Worm (Caenorhabditis elegans) whole organism, early embryonic: ENCODE data around the gene F53A2.1.

Experiments
- ama-1 ChIP-seq: fragments of 150-350 bp; optimal IDR thresholded peaks from 2 replicates; lab custom pipeline; 2014
- flt-1 ChIP-seq: fragments of 200-800 bp; sonication (Bioruptor generic); IDR thresholded peaks from 2 replicates; pipeline ENCODE4 v1.3.6; 2022; ENCODE audit warnings: missing genetic modification characterization, missing compliant biosample characterization

- TF ChIP-seq flt-1 (GFP tag; lab: Robert Waterston, UW) (no peak), ama-1 (no peak)
Measured at ce11 chrIII:13276958-13277357, 47.7 kb downstream of the F53A2.1 start, which contains the start of gene unc-64.
